Fruit fly (Drosophila melanogaster) whole organism, adult: ENCODE measurements around the gene sinah.

ENCODE experiments used
- CG11617 ChIP-seq: fragments of 200-800 bp; sonication (Bioruptor generic); optimal IDR thresholded peaks from 2 replicates; lab custom pipeline; 2017; ENCODE audit warnings: mild to moderate bottlenecking, missing biosample characterization, missing genetic modification reagents, missing genetic modification characterization
- CG12768 ChIP-seq: fragments of 200-800 bp; sonication (Bioruptor generic); optimal IDR thresholded peaks from 2 replicates; lab custom pipeline; 2017; ENCODE audit warnings: missing biosample characterization, missing genetic modification characterization, mild to moderate bottlenecking, moderate library complexity, missing genetic modification reagents
- Crg-1 ChIP-seq: fragments of 200-800 bp; sonication (Bioruptor generic); optimal IDR thresholded peaks from 2 replicates; lab custom pipeline; 2016; ENCODE audit warnings: missing biosample characterization, missing genetic modification characterization
- Hr96 ChIP-seq: fragments of 200-800 bp; sonication (Bioruptor generic); optimal IDR thresholded peaks from 2 replicates; lab custom pipeline; 2016; ENCODE audit warnings: missing biosample characterization, missing genetic modification characterization
- ovo ChIP-seq: fragments of 200-800 bp; sonication (Bioruptor generic); optimal IDR thresholded peaks from 2 replicates; lab custom pipeline; 2016; ENCODE audit warnings: missing biosample characterization, missing genetic modification characterization

dm6 chr3L:16892728-16893271, 33.9 kb downstream of the sinah start:
- TF ChIP-seq Crg-1 (GFP tag; lab: Kevin White, UChicago) (no peak), CG12768 (GFP tag; lab: Kevin White, UChicago) (no peak), ovo (GFP tag; lab: Kevin White, UChicago) (no peak), CG11617 (GFP tag; lab: Kevin White, UChicago) (no peak), Hr96 (GFP tag; lab: Kevin White, UChicago) (no peak)
